Fruit fly (Drosophila melanogaster): ENCODE data around the gene CG18404.

The CG18404 gene

dm6 chr3R:30252882-30253281, at the start of gene CG18404:
CG18404 (plus strand) TSS chr3R:30253182.
- no peak for TF ChIP-seq sqz (GFP tag; optimal IDR thresholded peaks at IDR 0.05)
- no peak for TF ChIP-seq CG7556 (GFP tag; optimal IDR thresholded peaks at IDR 0.05)
- TF ChIP-seq CG3995 (GFP tag; optimal IDR thresholded peaks at IDR 0.05), result no peak
- no peak for TF ChIP-seq unc-4 (GFP tag; IDR thresholded peaks at IDR 0.05; ENCODE audit: partially characterized antibody)
- no peak for TF ChIP-seq CG3838 (GFP tag; optimal IDR thresholded peaks at IDR 0.05)
- TF ChIP-seq CG33213 (GFP tag; optimal IDR thresholded peaks at IDR 0.05), result no peak
- no peak for TF ChIP-seq Doc2 (GFP tag; IDR thresholded peaks at IDR 0.05)
- no peak for TF ChIP-seq CG42726 (GFP tag; IDR thresholded peaks at IDR 0.05; ENCODE audit: partially characterized antibody)
- no peak for TF ChIP-seq CG8089 (GFP tag; optimal IDR thresholded peaks at IDR 0.05)
- no peak for TF ChIP-seq phol (tag; optimal IDR thresholded peaks at IDR 0.05)
- no peak for TF ChIP-seq CG17328 (GFP tag; IDR thresholded peaks at IDR 0.05)
- no peak for TF ChIP-seq pb (GFP tag; optimal IDR thresholded peaks at IDR 0.05)

- TF ChIP-seq dysf (GFP tag; IDR thresholded peaks at IDR 0.05), result no peak
- no peak for TF ChIP-seq CG32767 (GFP tag; IDR thresholded peaks at IDR 0.05)
- peak; percentile 18 for TF ChIP-seq CG34376 (GFP tag; optimal IDR thresholded peaks at IDR 0.05)
- peak; percentile 33 for TF ChIP-seq CG5180 (GFP tag; optimal IDR thresholded peaks at IDR 0.05)
- TF ChIP-seq CG4360 (GFP tag; IDR thresholded peaks at IDR 0.05), result 0 out of 2 replicates have a peak, but pooled peaks have one; percentile 7
- 0 out of 3 replicates have a peak, but pooled peaks have one; percentile 8 for TF ChIP-seq HLH4C (GFP tag; IDR thresholded peaks at IDR 0.05; ENCODE audit: partially characterized antibody)
- peak; percentile 68; the same call in 1 of the 3 replicates for TF ChIP-seq CG2199 (GFP tag; IDR thresholded peaks at IDR 0.05)
- peak; percentile 94 for TF ChIP-seq grn (GFP tag; optimal IDR thresholded peaks at IDR 0.05)
- peak; percentile 45; the same call in 1 of the 2 replicates for TF ChIP-seq crol (GFP tag; IDR thresholded peaks at IDR 0.05)
- no peak for TF ChIP-seq pan (optimal IDR thresholded peaks at IDR 0.05)
- TF ChIP-seq pan (GFP tag; optimal IDR thresholded peaks at IDR 0.05 in 1 of 2, IDR thresholded peaks at IDR 0.05 in 1 of 2), result peak in 1 of 2 experiments; percentile 19
- 0 out of 2 replicates have a peak, but pooled peaks have one; percentile 11 for TF ChIP-seq CG5953 (GFP tag; IDR thresholded peaks at IDR 0.05)
- no peak for TF ChIP-seq ato (GFP tag; IDR thresholded peaks at IDR 0.05; ENCODE audit: partially characterized antibody)
- TF ChIP-seq exex (tag; optimal IDR thresholded peaks at IDR 0.05), result peak; percentile 35
- TF ChIP-seq Trl (optimal IDR thresholded peaks at IDR 0.05), result peak in 1 of 2 experiments; percentile 51
- TF ChIP-seq Trl (GFP tag; optimal IDR thresholded peaks at IDR 0.05), result no peak
- 0 out of 2 replicates have a peak, but pooled peaks have one; percentile 10 for TF ChIP-seq Atf6 (GFP tag; IDR thresholded peaks at IDR 0.05)
- TF ChIP-seq zfh2 (GFP tag; optimal IDR thresholded peaks at IDR 0.05), result no peak
- TF ChIP-seq CG10979 (tag; optimal IDR thresholded peaks at IDR 0.05), result no peak
- TF ChIP-seq CG18011 (GFP tag; optimal IDR thresholded peaks at IDR 0.05), result no peak
- TF ChIP-seq CG9797 (GFP tag; optimal IDR thresholded peaks at IDR 0.05), result no peak
- TF ChIP-seq Pdp1 (GFP tag; optimal IDR thresholded peaks at IDR 0.05), result peak in 1 of 2 experiments; percentile 67
- TF ChIP-seq Med (GFP tag), result peak; percentile 79
- peak; percentile 65 for TF ChIP-seq sug (tag; optimal IDR thresholded peaks at IDR 0.05)
- TF ChIP-seq tna (GFP tag; IDR thresholded peaks at IDR 0.05; ENCODE audit: partially characterized antibody), result no peak
- no peak for TF ChIP-seq ara (GFP tag; IDR thresholded peaks at IDR 0.05)
- TF ChIP-seq sd (tag; optimal IDR thresholded peaks at IDR 0.05), result peak; percentile 70
- TF ChIP-seq CG8089 (GFP tag; optimal IDR thresholded peaks at IDR 0.05), result no peak
- no peak for TF ChIP-seq eve (GFP tag; optimal IDR thresholded peaks at IDR 0.05)
- TF ChIP-seq HmgZ (tag; optimal IDR thresholded peaks at IDR 0.05), result peak; percentile 16
- peak; percentile 79 for TF ChIP-seq GATAe (GFP tag; conservative IDR thresholded peaks at IDR 0.05)
- no peak for TF ChIP-seq CG17361 (GFP tag; IDR thresholded peaks at IDR 0.05)
Observed at dm6 chr3R:30204004-30204603, 48.9 kb upstream of the CG18404 start.

All from whole organism, embryonic.